Fruit fly (Drosophila melanogaster) whole organism, embryonic: ENCODE measurements around the gene CG5498.

Source experiments
- CG12391 ChIP-seq: fragments of 200-800 bp; sonication (Bioruptor generic); optimal IDR thresholded peaks from 3 replicates; lab custom pipeline; 2018; ENCODE audit warnings: missing biosample characterization, mild to moderate bottlenecking, missing genetic modification characterization, moderate library complexity
- CG13287 ChIP-seq: fragments of 200-800 bp; sonication (Bioruptor generic); IDR thresholded peaks from 2 replicates; pipeline ENCODE4 v1.3.6; 2022; ENCODE audit warnings: missing biosample characterization, missing genetic modification characterization; ENCODE audit not compliant: partially characterized antibody
- CG14860 ChIP-seq: fragments of 200-800 bp; sonication (Bioruptor generic); IDR thresholded peaks from 3 replicates; pipeline ENCODE4 v1.3.6; 2022; ENCODE audit warnings: missing biosample characterization, missing genetic modification characterization; ENCODE audit not compliant: partially characterized antibody
- CG15479 ChIP-seq: fragments of 200-800 bp; sonication (Bioruptor generic); optimal IDR thresholded peaks from 3 replicates; lab custom pipeline; 2019; ENCODE audit warnings: missing biosample characterization, mild to moderate bottlenecking, missing genetic modification characterization, moderate library complexity
- CG15514 ChIP-seq: fragments of 200-800 bp; sonication (Bioruptor generic); optimal IDR thresholded peaks from 3 replicates; lab custom pipeline; 2017; ENCODE audit warnings: missing biosample characterization, missing genetic modification characterization, mild to moderate bottlenecking, moderate library complexity, missing genetic modification reagents
- CG1647 ChIP-seq: fragments of 200-800 bp; sonication (Bioruptor generic); optimal IDR thresholded peaks from 3 replicates; lab custom pipeline; 2016; ENCODE audit warnings: missing biosample characterization, missing genetic modification characterization
- CG16813 ChIP-seq: fragments of 200-800 bp; sonication (Bioruptor generic); IDR thresholded peaks from 3 replicates; pipeline ENCODE4 v1.3.6; 2022; ENCODE audit warnings: missing biosample characterization, missing genetic modification characterization; ENCODE audit not compliant: partially characterized antibody
- CG16815 ChIP-seq: fragments of 200-800 bp; sonication (Bioruptor generic); optimal IDR thresholded peaks from 3 replicates; lab custom pipeline; 2017; ENCODE audit warnings: missing biosample characterization, mild to moderate bottlenecking, missing genetic modification characterization
- CG17361 ChIP-seq: fragments of 200-800 bp; sonication (Bioruptor generic); IDR thresholded peaks from 3 replicates; pipeline ENCODE4 v1.3.6; 2022; ENCODE audit warnings: missing biosample characterization, missing genetic modification characterization
- CG2116 ChIP-seq: fragments of 200-800 bp; sonication (Bioruptor generic); optimal IDR thresholded peaks from 3 replicates; lab custom pipeline; 2018; ENCODE audit warnings: missing biosample characterization, mild to moderate bottlenecking, missing genetic modification characterization
- CG30403 ChIP-seq: fragments of 200-800 bp; sonication (Bioruptor generic); optimal IDR thresholded peaks from 3 replicates; lab custom pipeline; 2016; ENCODE audit warnings: missing biosample characterization, missing genetic modification characterization
- CG6791 ChIP-seq: fragments of 200-800 bp; sonication (Bioruptor generic); IDR thresholded peaks from 3 replicates; pipeline ENCODE4 v1.3.6; 2022; ENCODE audit warnings: missing biosample characterization, missing genetic modification characterization; ENCODE audit not compliant: partially characterized antibody
- CTCF ChIP-seq: fragments of 200-800 bp; sonication (Bioruptor generic); optimal IDR thresholded peaks from 2 replicates; lab custom pipeline; 2017; ENCODE audit warnings: missing biosample characterization, mild to moderate bottlenecking, missing genetic modification characterization, moderate library complexity
- Dll ChIP-seq: fragments of 200-800 bp; sonication (Bioruptor generic); IDR thresholded peaks from 4 replicates; pipeline ENCODE4 v1.3.6; 2022; ENCODE audit warnings: missing biosample characterization, missing genetic modification characterization; ENCODE audit not compliant: partially characterized antibody
- Doc3 ChIP-seq: fragments of 200-800 bp; sonication (Bioruptor generic); IDR thresholded peaks from 3 replicates; pipeline ENCODE4 v1.3.6; 2022; ENCODE audit warnings: missing biosample characterization, missing genetic modification characterization; ENCODE audit not compliant: partially characterized antibody
- E2f2 ChIP-seq: fragments of 200-800 bp; sonication (Bioruptor generic); IDR thresholded peaks from 2 replicates; pipeline ENCODE4 v1.3.6; 2022; ENCODE audit warnings: missing biosample characterization, missing genetic modification characterization
- GATAe ChIP-seq: fragments of 200-800 bp; sonication (Bioruptor generic); conservative IDR thresholded peaks from 2 replicates; pipeline ENCODE4 v1.3.6; 2022; ENCODE audit warnings: missing biosample characterization, missing genetic modification characterization
- HLH4C ChIP-seq: fragments of 200-800 bp; sonication (Bioruptor generic); IDR thresholded peaks from 3 replicates; pipeline ENCODE4 v1.3.6; 2022; ENCODE audit warnings: missing biosample characterization, missing genetic modification characterization; ENCODE audit not compliant: partially characterized antibody
- MBD-R2 ChIP-seq: fragments of 200-800 bp; sonication (Bioruptor generic); IDR thresholded peaks from 2 replicates; pipeline ENCODE4 v1.3.6; 2022; ENCODE audit warnings: missing biosample characterization, missing genetic modification characterization
- MESR4 ChIP-seq: fragments of 200-800 bp; sonication (Bioruptor generic); optimal IDR thresholded peaks from 2 replicates; lab custom pipeline; 2018; ENCODE audit warnings: missing biosample characterization, mild to moderate bottlenecking, missing genetic modification characterization, moderate library complexity
- Myb ChIP-seq: fragments of 200-800 bp; sonication (Bioruptor generic); optimal IDR thresholded peaks from 2 replicates; lab custom pipeline; 2016; ENCODE audit warnings: missing biosample characterization, missing genetic modification characterization
- Oaz ChIP-seq: fragments of 200-800 bp; sonication (Bioruptor generic); IDR thresholded peaks from 2 replicates; pipeline ENCODE4 v1.3.6; 2022; ENCODE audit warnings: missing biosample characterization, missing genetic modification characterization
- Opbp ChIP-seq: fragments of 200-800 bp; sonication (Bioruptor generic); IDR thresholded peaks from 3 replicates; pipeline ENCODE4 v1.3.6; 2022; ENCODE audit warnings: missing biosample characterization, missing genetic modification characterization; ENCODE audit not compliant: partially characterized antibody
- Scr ChIP-seq: fragments of 200-800 bp; sonication (Bioruptor generic); IDR thresholded peaks from 2 replicates; pipeline ENCODE4 v1.3.6; 2022; ENCODE audit warnings: missing biosample characterization, missing genetic modification characterization; ENCODE audit not compliant: partially characterized antibody
- Sry-δ ChIP-seq: fragments of 200-800 bp; sonication (Bioruptor generic); optimal IDR thresholded peaks from 2 replicates; lab custom pipeline; 2016; ENCODE audit warnings: missing biosample characterization, missing genetic modification characterization
- ato ChIP-seq: fragments of 200-800 bp; sonication (Bioruptor generic); IDR thresholded peaks from 2 replicates; pipeline ENCODE4 v1.3.6; 2022; ENCODE audit warnings: missing biosample characterization, missing genetic modification characterization; ENCODE audit not compliant: partially characterized antibody
- bbx ChIP-seq: fragments of 200-800 bp; sonication (Bioruptor generic); IDR thresholded peaks from 2 replicates; pipeline ENCODE4 v1.3.6; 2022; ENCODE audit warnings: missing biosample characterization, missing genetic modification characterization; ENCODE audit not compliant: partially characterized antibody
- ewg ChIP-seq: fragments of 200-800 bp; sonication (Bioruptor generic); optimal IDR thresholded peaks from 3 replicates; lab custom pipeline; 2017; ENCODE audit warnings: mild to moderate bottlenecking, missing biosample characterization, missing genetic modification reagents, missing genetic modification characterization
- gce ChIP-seq: fragments of 200-800 bp; sonication (Bioruptor generic); IDR thresholded peaks from 3 replicates; pipeline ENCODE4 v1.3.6; 2022; ENCODE audit warnings: missing biosample characterization, missing genetic modification characterization
- gem ChIP-seq: fragments of 200-800 bp; sonication (Bioruptor generic); optimal IDR thresholded peaks from 2 replicates; lab custom pipeline; 2019; ENCODE audit warnings: missing biosample characterization, mild to moderate bottlenecking, missing genetic modification characterization, moderate library complexity
- gsb ChIP-seq: fragments of 200-800 bp; sonication (Bioruptor generic); IDR thresholded peaks from 2 replicates; pipeline ENCODE4 v1.3.6; 2022; ENCODE audit warnings: missing biosample characterization, missing genetic modification characterization
- hbn ChIP-seq: fragments of 200-800 bp; sonication (Bioruptor generic); IDR thresholded peaks from 2 replicates; pipeline ENCODE4 v1.3.6; 2022; ENCODE audit warnings: missing biosample characterization, missing genetic modification characterization; ENCODE audit not compliant: partially characterized antibody
- inv ChIP-seq: fragments of 200-800 bp; sonication (Bioruptor generic); IDR thresholded peaks from 2 replicates; pipeline ENCODE4 v1.3.6; 2022; ENCODE audit warnings: missing biosample characterization, missing genetic modification characterization; ENCODE audit not compliant: partially characterized antibody
- jumu ChIP-seq: fragments of 200-800 bp; sonication (Bioruptor generic); optimal IDR thresholded peaks from 3 replicates; lab custom pipeline; 2016; ENCODE audit warnings: missing biosample characterization, missing genetic modification characterization
- knrl ChIP-seq: fragments of 200-800 bp; sonication (Bioruptor generic); IDR thresholded peaks from 3 replicates; pipeline ENCODE4 v1.3.6; 2022; ENCODE audit warnings: missing biosample characterization, missing genetic modification characterization; ENCODE audit not compliant: partially characterized antibody
- lbe ChIP-seq: fragments of 200-800 bp; sonication (Bioruptor generic); optimal IDR thresholded peaks from 2 replicates; lab custom pipeline; 2016; ENCODE audit warnings: missing biosample characterization, mild to moderate bottlenecking, missing genetic modification characterization
- mirr ChIP-seq: fragments of 200-800 bp; sonication (Bioruptor generic); optimal IDR thresholded peaks from 3 replicates; lab custom pipeline; 2018; ENCODE audit warnings: missing biosample characterization, mild to moderate bottlenecking, missing genetic modification characterization
- pzg ChIP-seq: fragments of 200-800 bp; sonication (Bioruptor generic); optimal IDR thresholded peaks from 3 replicates; lab custom pipeline; 2018; ENCODE audit warnings: missing biosample characterization, mild to moderate bottlenecking, missing genetic modification characterization, moderate library complexity
- row ChIP-seq: fragments of 200-800 bp; sonication (Bioruptor generic); IDR thresholded peaks from 3 replicates; pipeline ENCODE4 v1.3.6; 2022; ENCODE audit warnings: missing biosample characterization, missing genetic modification characterization
- sna ChIP-seq: fragments of 200-800 bp; sonication (Bioruptor generic); IDR thresholded peaks from 2 replicates; pipeline ENCODE4 v1.3.6; 2022; ENCODE audit warnings: missing biosample characterization, missing genetic modification characterization; ENCODE audit not compliant: partially characterized antibody
- tap ChIP-seq: fragments of 200-800 bp; optimal IDR thresholded peaks from 3 replicates; lab custom pipeline; 2019; ENCODE audit warnings: missing biosample characterization, mild to moderate bottlenecking, missing genetic modification characterization, moderate library complexity
- twi ChIP-seq: fragments of 200-800 bp; optimal IDR thresholded peaks from 2 replicates; lab custom pipeline; 2019; ENCODE audit warnings: missing biosample characterization, mild to moderate bottlenecking, missing genetic modification characterization, moderate library complexity
- unc-4 ChIP-seq: fragments of 200-800 bp; sonication (Bioruptor generic); IDR thresholded peaks from 2 replicates; pipeline ENCODE4 v1.3.6; 2022; ENCODE audit warnings: missing biosample characterization, missing genetic modification characterization; ENCODE audit not compliant: partially characterized antibody
- vnd ChIP-seq: fragments of 200-800 bp; sonication (Bioruptor generic); IDR thresholded peaks from 3 replicates; pipeline ENCODE4 v1.3.6; 2022; ENCODE audit warnings: missing biosample characterization, missing genetic modification characterization; ENCODE audit not compliant: partially characterized antibody
- vvl ChIP-seq: fragments of 200-800 bp; sonication (Bioruptor generic); IDR thresholded peaks from 2 replicates; pipeline ENCODE4 v1.3.6; 2022; ENCODE audit warnings: missing biosample characterization, missing genetic modification characterization
- zen2 ChIP-seq: fragments of 200-800 bp; sonication (Bioruptor generic); IDR thresholded peaks from 3 replicates; pipeline ENCODE4 v1.3.6; 2022; ENCODE audit warnings: missing biosample characterization, missing genetic modification characterization; ENCODE audit not compliant: partially characterized antibody

CG5498 gene

dm6 chr3L:20366074-20366473 is 17.8 kb downstream of the CG5498 start (continued):
- TF ChIP-seq CG16815 (GFP tag; lab: Kevin White, UChicago) (no peak), GATAe (GFP tag; lab: Robert Waterston, UW) (peak; percentile 48; the same call in 1 of the 2 replicates), mirr (GFP tag; lab: Kevin White, UChicago) (peak; percentile 20)
- TF ChIP-seq, all 482 proteins: peak for 10

dm6 chr3L:20361389-20361788 is 22.5 kb downstream of the CG5498 start, which contains the start of gene Prim2:
TSS of gene Prim2 (minus strand) at chr3L:20361585.
- TF ChIP-seq zen2 (GFP tag; lab: Robert Waterston, UW) (peak; percentile 61; the same call in 2 of the 3 replicates), CG13287 (GFP tag; lab: Robert Waterston, UW) (peak; percentile 79), bbx (peak; percentile 68), gce (no peak), tap (tag; lab: Kevin White, UChicago) (no peak), row (GFP tag; lab: Robert Waterston, UW) (peak; percentile 20; the same call in 1 of the 3 replicates), CG12391 (tag; lab: Kevin White, UChicago) (no peak), CG14860 (peak; percentile 61; the same call in 1 of the 3 replicates), CG6791 (GFP tag; lab: Robert Waterston, UW) (peak; percentile 69), gsb (GFP tag; lab: Robert Waterston, UW) (no peak), CG30403 (no peak), twi (tag; lab: Kevin White, UChicago) (no peak), gem (tag; lab: Kevin White, UChicago) (no peak), CTCF (peak; percentile 63), Doc3 (GFP tag; lab: Robert Waterston, UW) (peak; percentile 40; the same call in 1 of the 3 replicates), CG16813 (peak; percentile 59), lbe (GFP tag; lab: Kevin White, UChicago) (no peak), CG17361 (GFP tag; lab: Robert Waterston, UW) (no peak), E2f2 (GFP tag; lab: Robert Waterston, UW) (peak; percentile 90), vnd (GFP tag; lab: Robert Waterston, UW) (peak; percentile 34; the same call in 1 of the 3 replicates), Scr (GFP tag; lab: Robert Waterston, UW) (peak; percentile 70), jumu (GFP tag; lab: Kevin White, UChicago) (no peak), Myb (GFP tag; lab: Kevin White, UChicago) (peak; percentile 93), MBD-R2 (peak; percentile 85), Oaz (GFP tag; lab: Robert Waterston, UW) (no peak), inv (GFP tag; lab: Robert Waterston, UW) (peak; percentile 13; the same call in 1 of the 2 replicates), CG15479 (GFP tag; lab: Kevin White, UChicago) (no peak), vvl (GFP tag; lab: Robert Waterston, UW) (no peak), pzg (GFP tag; lab: Kevin White, UChicago) (peak; percentile 58), knrl (GFP tag; lab: Robert Waterston, UW) (peak; percentile 65; the same call in 2 of the 3 replicates), unc-4 (GFP tag; lab: Robert Waterston, UW) (peak; percentile 72), Dll (peak; percentile 73), hbn (GFP tag; lab: Robert Waterston, UW) (peak; percentile 54), CG15514 (GFP tag; lab: Kevin White, UChicago) (peak; percentile 18), sna (GFP tag; lab: Robert Waterston, UW) (peak; percentile 69), CG1647 (GFP tag; lab: Kevin White, UChicago) (no peak), Opbp (GFP tag; lab: Robert Waterston, UW) (peak; percentile 75; the same call in 2 of the 3 replicates), Sry-δ (GFP tag; lab: Kevin White, UChicago) (peak; percentile 88), ewg (GFP tag; lab: Kevin White, UChicago) (peak; percentile 78), MESR4 (peak; percentile 12), ato (GFP tag; lab: Robert Waterston, UW) (peak; percentile 39; the same call in 1 of the 2 replicates), CG2116 (GFP tag; lab: Kevin White, UChicago) (peak; percentile 61), HLH4C (peak; percentile 44; the same call in 1 of the 3 replicates)
